Worm (Caenorhabditis elegans): ENCODE measurements around the gene unc-34.

- TF ChIP-seq nhr-11 (tag; optimal IDR thresholded peaks at IDR 0.05) (no peak), ceh-18 (tag; optimal IDR thresholded peaks at IDR 0.05) (no peak), ama-1 (optimal IDR thresholded peaks at IDR 0.05) (no peak), rnt-1 (tag; optimal IDR thresholded peaks at IDR 0.05) (no peak), elt-4 (tag; optimal IDR thresholded peaks at IDR 0.05) (no peak), lim-6 (tag; optimal IDR thresholded peaks at IDR 0.05) (no peak), ets-4 (tag; optimal IDR thresholded peaks at IDR 0.05) (no peak), lin-11 (tag; optimal IDR thresholded peaks at IDR 0.05) (no peak), mec-3 (tag; optimal IDR thresholded peaks at IDR 0.05; ENCODE audit: borderline replicate concordance) (no peak), ahr-1 (tag; optimal IDR thresholded peaks at IDR 0.05) (no peak), fkh-6 (tag; optimal IDR thresholded peaks at IDR 0.05) (no peak), npax-4 (tag; optimal IDR thresholded peaks at IDR 0.05) (no peak), pha-4 (tag; optimal IDR thresholded peaks at IDR 0.05) (no peak), ceh-34 (tag; optimal IDR thresholded peaks at IDR 0.05) (no peak)
Observed at ce11 chrV:945144-945543, 37.4 kb upstream of the unc-34 start, which contains the start of gene Y50D4C.3.
